Worm (Caenorhabditis elegans): ENCODE measurements around the gene F49H6.15.

ce11 chrV:17071578-17071977, 45.4 kb upstream of the F49H6.15 start, which contains the start of gene srbc-14:
- TF ChIP-seq zag-1 (tag; optimal IDR thresholded peaks at IDR 0.05) (no peak), lin-13 (GFP tag; optimal IDR thresholded peaks at IDR 0.05) (no peak), elt-1 (tag; optimal IDR thresholded peaks at IDR 0.05) (no peak), nhr-25 (tag; optimal IDR thresholded peaks at IDR 0.05) (no peak), lin-39 (tag; optimal IDR thresholded peaks at IDR 0.05) (no peak)
